Fruit fly (Drosophila melanogaster) whole organism, embryonic: ENCODE results near the gene jus.

Source experiments
- Abd-B ChIP-seq: fragments of 200-800 bp; sonication (Bioruptor generic); optimal IDR thresholded peaks from 2 replicates; lab custom pipeline; 2018; ENCODE audit warnings: missing biosample characterization, mild to moderate bottlenecking, missing genetic modification characterization, moderate library complexity
- Bgb ChIP-seq: fragments of 200-800 bp; sonication (Bioruptor generic); IDR thresholded peaks from 2 replicates; pipeline ENCODE4 v1.3.6; 2022; ENCODE audit warnings: missing biosample characterization, missing genetic modification characterization; ENCODE audit not compliant: partially characterized antibody
- BtbVII ChIP-seq: fragments of 200-800 bp; sonication (Bioruptor generic); optimal IDR thresholded peaks from 3 replicates; lab custom pipeline; 2017; ENCODE audit warnings: missing biosample characterization, mild to moderate bottlenecking, missing genetic modification characterization
- C15 ChIP-seq: fragments of 200-800 bp; sonication (Bioruptor generic); IDR thresholded peaks from 3 replicates; pipeline ENCODE4 v1.3.6; 2022; ENCODE audit warnings: missing biosample characterization, missing genetic modification characterization
- CG10209 ChIP-seq: fragments of 200-800 bp; sonication (Bioruptor generic); optimal IDR thresholded peaks from 3 replicates; lab custom pipeline; 2017; ENCODE audit warnings: missing biosample characterization, mild to moderate bottlenecking, missing genetic modification characterization, missing genetic modification reagents
- CG10267 ChIP-seq: fragments of 200-800 bp; sonication (Bioruptor generic); optimal IDR thresholded peaks from 2 replicates; lab custom pipeline; 2018; ENCODE audit warnings: missing biosample characterization, mild to moderate bottlenecking, missing genetic modification characterization, moderate library complexity
- CG11560 ChIP-seq: fragments of 200-800 bp; sonication (Bioruptor generic); IDR thresholded peaks from 3 replicates; pipeline ENCODE4 v1.3.6; 2022; ENCODE audit warnings: missing biosample characterization, missing genetic modification characterization
- CG1233 ChIP-seq: fragments of 200-800 bp; sonication (Bioruptor generic); optimal IDR thresholded peaks from 4 replicates; lab custom pipeline; 2018; ENCODE audit warnings: missing biosample characterization, mild to moderate bottlenecking, missing genetic modification characterization
- CG14860 ChIP-seq: fragments of 200-800 bp; sonication (Bioruptor generic); IDR thresholded peaks from 3 replicates; pipeline ENCODE4 v1.3.6; 2022; ENCODE audit warnings: missing biosample characterization, missing genetic modification characterization; ENCODE audit not compliant: partially characterized antibody
- CG17829 ChIP-seq: fragments of 200-800 bp; optimal IDR thresholded peaks from 2 replicates; lab custom pipeline; 2019; ENCODE audit warnings: missing biosample characterization, mild to moderate bottlenecking, missing genetic modification characterization, moderate library complexity
- CG2116 ChIP-seq: fragments of 200-800 bp; sonication (Bioruptor generic); optimal IDR thresholded peaks from 3 replicates; lab custom pipeline; 2018; ENCODE audit warnings: missing biosample characterization, mild to moderate bottlenecking, missing genetic modification characterization
- CG2129 ChIP-seq: fragments of 200-800 bp; sonication (Bioruptor generic); IDR thresholded peaks from 2 replicates; pipeline ENCODE4 v1.3.6; 2022; ENCODE audit warnings: missing biosample characterization, missing genetic modification characterization; ENCODE audit not compliant: partially characterized antibody
- CG33213 ChIP-seq: fragments of 200-800 bp; sonication (Bioruptor generic); optimal IDR thresholded peaks from 3 replicates; lab custom pipeline; 2016; ENCODE audit warnings: missing biosample characterization, missing genetic modification characterization
- CG3995 ChIP-seq: fragments of 200-800 bp; sonication (Bioruptor generic); optimal IDR thresholded peaks from 3 replicates; lab custom pipeline; 2016; ENCODE audit warnings: missing biosample characterization, missing genetic modification characterization
- CG4617 ChIP-seq: fragments of 200-800 bp; sonication (Bioruptor generic); optimal IDR thresholded peaks from 3 replicates; lab custom pipeline; 2016; ENCODE audit warnings: missing biosample characterization, missing genetic modification characterization, borderline replicate concordance
- CG4730 ChIP-seq: fragments of 200-800 bp; sonication (Bioruptor generic); IDR thresholded peaks from 2 replicates; pipeline ENCODE4 v1.3.6; 2022; ENCODE audit warnings: missing biosample characterization, missing genetic modification characterization
- CG6791 ChIP-seq: fragments of 200-800 bp; sonication (Bioruptor generic); IDR thresholded peaks from 3 replicates; pipeline ENCODE4 v1.3.6; 2022; ENCODE audit warnings: missing biosample characterization, missing genetic modification characterization; ENCODE audit not compliant: partially characterized antibody
- CG7963 ChIP-seq: fragments of 200-800 bp; sonication (Bioruptor generic); IDR thresholded peaks from 3 replicates; pipeline ENCODE4 v1.3.6; 2022; ENCODE audit warnings: missing biosample characterization, missing genetic modification characterization; ENCODE audit not compliant: partially characterized antibody
- CG8290 ChIP-seq, 3 experiments: fragments of 200-800 bp; sonication (Bioruptor generic); optimal IDR thresholded peaks; 2 replicates each; lab custom pipeline; 2016 to 2019; ENCODE audit warnings: missing biosample characterization in 3 of 3, missing genetic modification characterization in 3 of 3, mild to moderate bottlenecking in 2 of 3, moderate library complexity in 1 of 3
- CG8478 ChIP-seq: fragments of >200 bp; optimal IDR thresholded peaks from 2 replicates; lab custom pipeline; 2018
- CG9797 ChIP-seq: fragments of 200-800 bp; sonication (Bioruptor generic); optimal IDR thresholded peaks from 3 replicates; lab custom pipeline; 2018; ENCODE audit warnings: missing biosample characterization, mild to moderate bottlenecking, missing genetic modification characterization
- CG9932 ChIP-seq: fragments of 200-800 bp; sonication (Bioruptor generic); IDR thresholded peaks from 2 replicates; pipeline ENCODE4 v1.3.6; 2022; ENCODE audit warnings: missing biosample characterization, missing genetic modification characterization
- CHES-1-like ChIP-seq: fragments of 200-800 bp; sonication (Bioruptor generic); optimal IDR thresholded peaks from 2 replicates; lab custom pipeline; 2016; ENCODE audit warnings: missing biosample characterization, missing genetic modification characterization
- Dip3 ChIP-seq: fragments of 200-800 bp; sonication (Bioruptor generic); optimal IDR thresholded peaks from 3 replicates; lab custom pipeline; 2016; ENCODE audit warnings: missing biosample characterization, missing genetic modification characterization
- Dref ChIP-seq: fragments of 200-800 bp; sonication (Bioruptor generic); IDR thresholded peaks from 2 replicates; pipeline ENCODE4 v1.3.6; 2022; ENCODE audit warnings: missing biosample characterization, missing genetic modification characterization
- Ets65A ChIP-seq: fragments of 200-800 bp; sonication (Bioruptor generic); peaks from one replicate; lab custom pipeline; 2016; ENCODE audit warnings: missing biosample characterization, missing genetic modification characterization
- Fer1 ChIP-seq: fragments of 200-800 bp; sonication (Bioruptor generic); optimal IDR thresholded peaks from 2 replicates; lab custom pipeline; 2017; ENCODE audit warnings: missing biosample characterization, mild to moderate bottlenecking, missing genetic modification characterization
- HLH4C ChIP-seq: fragments of 200-800 bp; sonication (Bioruptor generic); IDR thresholded peaks from 3 replicates; pipeline ENCODE4 v1.3.6; 2022; ENCODE audit warnings: missing biosample characterization, missing genetic modification characterization; ENCODE audit not compliant: partially characterized antibody
- HmgD ChIP-seq: fragments of 200-800 bp; sonication (Bioruptor generic); optimal IDR thresholded peaks from 3 replicates; lab custom pipeline; 2016; ENCODE audit warnings: missing biosample characterization, missing genetic modification characterization
- Hr51 ChIP-seq, 2 experiments: fragments of 200-800 bp; sonication (Bioruptor generic); optimal IDR thresholded peaks; 2 replicates in 1 of 2; 3 replicates in 1 of 2; lab custom pipeline; 2016 to 2018; ENCODE audit warnings: missing biosample characterization in 2 of 2, missing genetic modification characterization in 2 of 2, mild to moderate bottlenecking in 1 of 2, moderate library complexity in 1 of 2
- Mes4 ChIP-seq: fragments of 200-800 bp; sonication (Bioruptor generic); optimal IDR thresholded peaks from 2 replicates; lab custom pipeline; 2016; ENCODE audit warnings: missing biosample characterization, missing genetic modification characterization
- amos ChIP-seq: fragments of 200-800 bp; sonication (Bioruptor generic); IDR thresholded peaks from 2 replicates; pipeline ENCODE4 v1.3.6; 2022; ENCODE audit warnings: missing biosample characterization, missing genetic modification characterization; ENCODE audit not compliant: partially characterized antibody
- ato ChIP-seq: fragments of 200-800 bp; sonication (Bioruptor generic); IDR thresholded peaks from 2 replicates; pipeline ENCODE4 v1.3.6; 2022; ENCODE audit warnings: missing biosample characterization, missing genetic modification characterization; ENCODE audit not compliant: partially characterized antibody
- bbx ChIP-seq: fragments of 200-800 bp; sonication (Bioruptor generic); IDR thresholded peaks from 2 replicates; pipeline ENCODE4 v1.3.6; 2022; ENCODE audit warnings: missing biosample characterization, missing genetic modification characterization; ENCODE audit not compliant: partially characterized antibody
- gcm ChIP-seq: fragments of 200-800 bp; sonication (Bioruptor generic); optimal IDR thresholded peaks from 2 replicates; lab custom pipeline; 2019; ENCODE audit warnings: missing biosample characterization, mild to moderate bottlenecking, missing genetic modification characterization, moderate library complexity
- gro ChIP-seq: fragments of 200-800 bp; sonication (Bioruptor generic); optimal IDR thresholded peaks from 2 replicates; lab custom pipeline; 2016; ENCODE audit warnings: missing biosample characterization, missing genetic modification characterization
- hbn ChIP-seq: fragments of 200-800 bp; sonication (Bioruptor generic); IDR thresholded peaks from 2 replicates; pipeline ENCODE4 v1.3.6; 2022; ENCODE audit warnings: missing biosample characterization, missing genetic modification characterization; ENCODE audit not compliant: partially characterized antibody
- mld ChIP-seq: fragments of 200-800 bp; sonication (Bioruptor generic); IDR thresholded peaks from 3 replicates; pipeline ENCODE4 v1.3.6; 2022; ENCODE audit warnings: missing biosample characterization, missing genetic modification characterization; ENCODE audit not compliant: partially characterized antibody
- nerfin-2 ChIP-seq: fragments of 200-800 bp; sonication (Bioruptor generic); IDR thresholded peaks from 2 replicates; pipeline ENCODE4 v1.3.6; 2022; ENCODE audit warnings: missing biosample characterization, missing genetic modification characterization; ENCODE audit not compliant: partially characterized antibody
- onecut ChIP-seq: fragments of 200-800 bp; sonication (Bioruptor generic); IDR thresholded peaks from 2 replicates; pipeline ENCODE4 v1.3.6; 2022; ENCODE audit warnings: missing biosample characterization, missing genetic modification characterization
- otp ChIP-seq: fragments of 200-800 bp; sonication (Bioruptor generic); IDR thresholded peaks from 3 replicates; pipeline ENCODE4, ENCODE4 v1.3.6; 2022; ENCODE audit warnings: missing biosample characterization, missing genetic modification characterization
- prd ChIP-seq, 3 experiments: fragments of >200 bp in 2 of 3; fragments of 200-800 bp in 1 of 3; sonication (Bioruptor generic) in 1 of 3; optimal IDR thresholded peaks in 2 of 3; IDR thresholded peaks in 1 of 3; 2 replicates in 2 of 3; 3 replicates in 1 of 3; pipeline versions ENCODE4 v1.3.6 to Lab custom; 2017 to 2022; ENCODE audit warnings: missing biosample characterization in 1 of 3, missing genetic modification characterization in 1 of 3
- slbo ChIP-seq: fragments of 200-800 bp; sonication (Bioruptor generic); IDR thresholded peaks from 2 replicates; pipeline ENCODE4 v1.3.6; 2022; ENCODE audit warnings: missing biosample characterization, missing genetic modification characterization
- sna ChIP-seq: fragments of 200-800 bp; sonication (Bioruptor generic); IDR thresholded peaks from 2 replicates; pipeline ENCODE4 v1.3.6; 2022; ENCODE audit warnings: missing biosample characterization, missing genetic modification characterization; ENCODE audit not compliant: partially characterized antibody
- zen2 ChIP-seq: fragments of 200-800 bp; sonication (Bioruptor generic); IDR thresholded peaks from 3 replicates; pipeline ENCODE4 v1.3.6; 2022; ENCODE audit warnings: missing biosample characterization, missing genetic modification characterization; ENCODE audit not compliant: partially characterized antibody

The jus gene

DNA sequence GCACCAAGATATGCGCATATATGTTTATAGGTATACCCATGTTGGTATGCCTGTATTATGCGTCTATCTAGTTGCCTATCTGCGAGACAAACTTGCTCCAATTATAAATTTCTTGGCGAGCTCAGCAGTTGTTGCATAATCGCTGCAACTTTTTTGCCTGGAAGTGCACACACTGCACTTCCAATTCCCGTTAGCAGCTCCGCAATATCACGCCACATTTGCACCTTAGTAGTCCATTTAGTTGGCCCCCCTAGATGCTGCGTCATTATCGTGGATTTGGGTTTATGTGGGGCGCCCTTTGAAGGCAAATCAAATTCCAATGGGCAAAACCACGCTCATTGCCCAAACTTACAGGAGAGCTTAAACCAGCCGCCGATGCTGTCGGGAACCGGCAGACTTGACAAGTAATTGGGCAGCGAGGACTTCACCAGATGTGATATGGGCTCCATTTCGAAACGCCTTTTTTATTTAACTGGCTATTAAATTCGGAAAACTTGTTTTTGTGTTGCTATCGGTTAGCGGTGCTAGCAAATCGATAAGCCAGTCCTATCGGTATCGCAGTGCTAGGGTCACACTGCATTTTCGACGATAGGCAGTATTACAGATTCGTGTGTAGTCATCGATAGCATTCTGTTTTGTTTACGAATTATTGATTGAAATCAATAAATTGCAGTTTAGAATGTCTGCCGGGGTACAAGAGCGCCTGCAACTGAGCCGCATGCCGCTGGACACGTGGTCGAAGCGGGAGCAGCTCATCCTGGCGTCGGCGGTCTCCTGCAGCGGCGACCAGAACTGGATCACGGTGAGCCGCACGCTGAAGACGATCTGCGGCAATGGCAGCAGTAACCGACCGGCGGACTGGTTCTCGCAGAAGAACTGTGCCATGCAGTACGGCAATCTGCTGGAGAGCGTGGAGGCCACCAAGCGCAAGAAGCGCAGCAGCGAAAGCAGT is 28.4 kb upstream of the jus start, which contains the start of the genes Cisd2 and Brd8 (continued):
- peak; percentile 46 for TF ChIP-seq CG17829
- peak; percentile 31 for TF ChIP-seq Abd-B (GFP tag; lab: Kevin White, UChicago)
- TF ChIP-seq gro: peak; percentile 26
- TF ChIP-seq ato (GFP tag; lab: Robert Waterston, UW): peak; percentile 96
- peak; percentile 96 for TF ChIP-seq CG14860 (GFP tag; lab: Robert Waterston, UW)
- peak; percentile 88 for TF ChIP-seq hbn (GFP tag; lab: Robert Waterston, UW)
- peak; percentile 98 for TF ChIP-seq CG6791 (GFP tag; lab: Robert Waterston, UW)
- no peak for TF ChIP-seq prd (optimal IDR thresholded peaks at IDR 0.05; lab: Kevin White, UChicago)
- 0 out of 3 replicates have a peak, but pooled peaks have one; percentile 4 for TF ChIP-seq prd (GFP tag; IDR thresholded peaks at IDR 0.05; lab: Robert Waterston, UW)
- TF ChIP-seq CHES-1-like (GFP tag; lab: Kevin White, UChicago): peak; percentile 63
- peak; percentile 44 for TF ChIP-seq HmgD (GFP tag; lab: Kevin White, UChicago)
- peak; percentile 97 for TF ChIP-seq bbx
- peak; percentile 97 for TF ChIP-seq Bgb (GFP tag; lab: Robert Waterston, UW)
- TF ChIP-seq CG9932 (GFP tag; lab: Robert Waterston, UW): peak; percentile 36; the same call in 1 of the 2 replicates
- peak; percentile 74; the same call in 1 of the 2 replicates for TF ChIP-seq CG2129 (GFP tag; lab: Robert Waterston, UW)
- peak; percentile 38 for TF ChIP-seq CG10267 (tag; lab: Kevin White, UChicago)
- peak; percentile 36 for TF ChIP-seq Ets65A (GFP tag; lab: Kevin White, UChicago)
- TF ChIP-seq C15: no peak
- no peak for TF ChIP-seq CG1233
- TF ChIP-seq Dip3: no peak
- TF ChIP-seq CG33213: peak; percentile 30
- TF ChIP-seq amos (GFP tag; lab: Robert Waterston, UW): peak; percentile 96
- peak; percentile 85 for TF ChIP-seq CG4617
- TF ChIP-seq zen2 (GFP tag; lab: Robert Waterston, UW): peak; percentile 96
- TF ChIP-seq CG4730 (GFP tag; lab: Robert Waterston, UW): no peak
- peak; percentile 98 for TF ChIP-seq HLH4C (GFP tag; lab: Robert Waterston, UW)
- TF ChIP-seq gcm (GFP tag; lab: Kevin White, UChicago): no peak
- peak; percentile 25; the same call in 1 of the 2 replicates for TF ChIP-seq slbo
- peak; percentile 86 for TF ChIP-seq onecut
- TF ChIP-seq Fer1 (GFP tag; lab: Kevin White, UChicago): peak; percentile 43
- peak; percentile 94 for TF ChIP-seq mld
- peak; percentile 90 for TF ChIP-seq CG2116 (GFP tag; lab: Kevin White, UChicago)
- no peak for TF ChIP-seq BtbVII
- no peak for TF ChIP-seq otp (GFP tag; lab: Robert Waterston, UW)
- TF ChIP-seq CG3995 (GFP tag; lab: Kevin White, UChicago): peak; percentile 30
- no peak for TF ChIP-seq CG10209 (GFP tag; lab: Kevin White, UChicago)
- TF ChIP-seq CG7963 (GFP tag; lab: Robert Waterston, UW): peak; percentile 98
- peak; percentile 8 for TF ChIP-seq Mes4 (GFP tag; lab: Kevin White, UChicago)
- peak; percentile 86 for TF ChIP-seq CG9797 (GFP tag; lab: Kevin White, UChicago)
- TF ChIP-seq CG8290 (GFP tag; optimal IDR thresholded peaks at IDR 0.05; lab: Kevin White, UChicago): no peak
- peak in 1 of 2 experiments; percentile 51 for TF ChIP-seq CG8290 (tag; optimal IDR thresholded peaks at IDR 0.05; lab: Kevin White, UChicago)
- no peak for TF ChIP-seq Hr51 (GFP tag; optimal IDR thresholded peaks at IDR 0.05; lab: Kevin White, UChicago)
- TF ChIP-seq CG8478 (lab: Kevin White, UChicago): no peak
- peak; percentile 99 for TF ChIP-seq Dref (GFP tag; lab: Robert Waterston, UW)
- TF ChIP-seq CG11560: peak; percentile 76; the same call in 2 of the 3 replicates
- TF ChIP-seq nerfin-2 (GFP tag; lab: Robert Waterston, UW): peak; percentile 94
- peak; percentile 87 for TF ChIP-seq sna
